Fruit fly (Drosophila melanogaster) whole organism, embryonic: ENCODE measurements around the gene CG2712.

Experiments
- Ada2b ChIP-seq: fragments of 200-800 bp; sonication (Bioruptor generic); IDR thresholded peaks from 2 replicates; pipeline ENCODE4 v1.3.6; 2022; ENCODE audit warnings: missing biosample characterization, missing genetic modification characterization
- Atf3 ChIP-seq: fragments of 200-800 bp; sonication (Bioruptor generic); optimal IDR thresholded peaks from 3 replicates; lab custom pipeline; 2016; ENCODE audit warnings: missing biosample characterization, missing genetic modification characterization
- B-H1 ChIP-seq: fragments of 200-800 bp; sonication (Bioruptor generic); IDR thresholded peaks from 3 replicates; pipeline ENCODE4 v1.3.6; 2022; ENCODE audit warnings: missing biosample characterization, missing genetic modification characterization
- Bdp1 ChIP-seq: fragments of 200-800 bp; sonication (Bioruptor generic); optimal IDR thresholded peaks from 3 replicates; lab custom pipeline; 2016; ENCODE audit warnings: missing biosample characterization, missing genetic modification characterization
- CG10147 ChIP-seq: fragments of 200-800 bp; sonication (Bioruptor generic); optimal IDR thresholded peaks from 2 replicates; lab custom pipeline; 2019; ENCODE audit warnings: missing biosample characterization, mild to moderate bottlenecking, missing genetic modification characterization, moderate library complexity
- CG1024 ChIP-seq: fragments of 200-800 bp; sonication (Bioruptor generic); IDR thresholded peaks from 2 replicates; pipeline ENCODE4 v1.3.6; 2022; ENCODE audit warnings: missing biosample characterization, missing genetic modification characterization
- CG1233 ChIP-seq: fragments of 200-800 bp; sonication (Bioruptor generic); optimal IDR thresholded peaks from 4 replicates; lab custom pipeline; 2018; ENCODE audit warnings: missing biosample characterization, mild to moderate bottlenecking, missing genetic modification characterization
- CG12744 ChIP-seq: fragments of 200-800 bp; sonication (Bioruptor generic); optimal IDR thresholded peaks from 2 replicates; lab custom pipeline; 2016; ENCODE audit warnings: missing biosample characterization, missing genetic modification characterization
- CG15073 ChIP-seq: fragments of 200-800 bp; sonication (Bioruptor generic); optimal IDR thresholded peaks from 2 replicates; lab custom pipeline; 2016; ENCODE audit warnings: missing biosample characterization, missing genetic modification characterization
- CG15269 ChIP-seq: fragments of 200-800 bp; sonication (Bioruptor generic); optimal IDR thresholded peaks from 2 replicates; lab custom pipeline; 2018; ENCODE audit warnings: missing biosample characterization, mild to moderate bottlenecking, missing genetic modification characterization, moderate library complexity
- CG2678 ChIP-seq: fragments of 200-800 bp; sonication (Bioruptor generic); optimal IDR thresholded peaks from 3 replicates; lab custom pipeline; 2019; ENCODE audit warnings: missing biosample characterization, mild to moderate bottlenecking, missing genetic modification characterization, moderate library complexity
- CG30020 ChIP-seq: fragments of 200-800 bp; optimal IDR thresholded peaks from 2 replicates; lab custom pipeline; 2019; ENCODE audit warnings: missing biosample characterization, mild to moderate bottlenecking, missing genetic modification characterization, moderate library complexity
- CG30431 ChIP-seq: fragments of 200-800 bp; sonication (Bioruptor generic); optimal IDR thresholded peaks from 2 replicates; lab custom pipeline; 2017; ENCODE audit warnings: missing biosample characterization, missing genetic modification characterization
- CG4404 ChIP-seq: fragments of 200-800 bp; sonication (Bioruptor generic); IDR thresholded peaks from 2 replicates; pipeline ENCODE4 v1.3.6; 2022; ENCODE audit warnings: missing biosample characterization, missing genetic modification characterization
- CG6654 ChIP-seq: fragments of 200-800 bp; sonication (Bioruptor generic); optimal IDR thresholded peaks from 2 replicates; lab custom pipeline; 2017; ENCODE audit warnings: missing biosample characterization, mild to moderate bottlenecking, missing genetic modification characterization
- CG7786 ChIP-seq: fragments of 200-800 bp; sonication (Bioruptor generic); optimal IDR thresholded peaks from 2 replicates; lab custom pipeline; 2016; ENCODE audit warnings: missing biosample characterization, missing genetic modification characterization
- CG7928 ChIP-seq: fragments of 200-800 bp; sonication (Bioruptor generic); optimal IDR thresholded peaks from 2 replicates; lab custom pipeline; 2017; ENCODE audit warnings: missing biosample characterization, mild to moderate bottlenecking, missing genetic modification characterization
- CG7987 ChIP-seq: fragments of 200-800 bp; sonication (Bioruptor generic); optimal IDR thresholded peaks from 2 replicates; lab custom pipeline; 2018; ENCODE audit warnings: missing biosample characterization, mild to moderate bottlenecking, missing genetic modification characterization, moderate library complexity
- CG9727 ChIP-seq: fragments of 200-800 bp; sonication (Bioruptor generic); optimal IDR thresholded peaks from 3 replicates; lab custom pipeline; 2017; ENCODE audit warnings: missing biosample characterization, mild to moderate bottlenecking, missing genetic modification characterization
- CG9932 ChIP-seq: fragments of 200-800 bp; sonication (Bioruptor generic); IDR thresholded peaks from 2 replicates; pipeline ENCODE4 v1.3.6; 2022; ENCODE audit warnings: missing biosample characterization, missing genetic modification characterization
- Dek ChIP-seq: fragments of 200-800 bp; sonication (Bioruptor generic); optimal IDR thresholded peaks from 3 replicates; lab custom pipeline; 2019; ENCODE audit warnings: missing biosample characterization, mild to moderate bottlenecking, missing genetic modification characterization, moderate library complexity
- Dip2 ChIP-seq: fragments of 200-800 bp; sonication (Bioruptor generic); IDR thresholded peaks from 2 replicates; pipeline ENCODE4 v1.3.6; 2022; ENCODE audit warnings: missing biosample characterization, missing genetic modification characterization
- Drgx ChIP-seq: fragments of 200-800 bp; sonication (Bioruptor generic); IDR thresholded peaks from 2 replicates; pipeline ENCODE4 v1.3.6; 2022; ENCODE audit warnings: missing biosample characterization, missing genetic modification characterization
- E2f2 ChIP-seq: fragments of 200-800 bp; sonication (Bioruptor generic); IDR thresholded peaks from 2 replicates; pipeline ENCODE4 v1.3.6; 2022; ENCODE audit warnings: missing biosample characterization, missing genetic modification characterization
- ERR ChIP-seq: fragments of 200-800 bp; sonication (Bioruptor generic); optimal IDR thresholded peaks from 2 replicates; lab custom pipeline; 2016; ENCODE audit warnings: missing biosample characterization, missing genetic modification characterization
- Ets65A ChIP-seq: fragments of 200-800 bp; sonication (Bioruptor generic); peaks from one replicate; lab custom pipeline; 2016; ENCODE audit warnings: missing biosample characterization, missing genetic modification characterization
- GATAe ChIP-seq: fragments of 200-800 bp; sonication (Bioruptor generic); conservative IDR thresholded peaks from 2 replicates; pipeline ENCODE4 v1.3.6; 2022; ENCODE audit warnings: missing biosample characterization, missing genetic modification characterization
- Hey ChIP-seq: fragments of 200-800 bp; sonication (Bioruptor generic); optimal IDR thresholded peaks from 3 replicates; lab custom pipeline; 2018; ENCODE audit warnings: missing biosample characterization, mild to moderate bottlenecking, missing genetic modification characterization
- Hr51 ChIP-seq, 2 experiments: fragments of 200-800 bp; sonication (Bioruptor generic); optimal IDR thresholded peaks; 2 replicates in 1 of 2; 3 replicates in 1 of 2; lab custom pipeline; 2016 to 2018; ENCODE audit warnings: missing biosample characterization in 2 of 2, missing genetic modification characterization in 2 of 2, mild to moderate bottlenecking in 1 of 2, moderate library complexity in 1 of 2
- Jarid2 ChIP-seq: fragments of 200-800 bp; sonication (Bioruptor generic); optimal IDR thresholded peaks from 3 replicates; lab custom pipeline; 2017; ENCODE audit warnings: mild to moderate bottlenecking, missing biosample characterization, missing genetic modification reagents, missing genetic modification characterization
- MBD-R2 ChIP-seq: fragments of 200-800 bp; sonication (Bioruptor generic); IDR thresholded peaks from 2 replicates; pipeline ENCODE4 v1.3.6; 2022; ENCODE audit warnings: missing biosample characterization, missing genetic modification characterization
- Ptx1 ChIP-seq: fragments of 200-800 bp; sonication (Bioruptor generic); IDR thresholded peaks from 2 replicates; pipeline ENCODE4 v1.3.6; 2022; ENCODE audit warnings: missing biosample characterization, missing genetic modification characterization
- Sry-δ ChIP-seq: fragments of 200-800 bp; sonication (Bioruptor generic); optimal IDR thresholded peaks from 2 replicates; lab custom pipeline; 2016; ENCODE audit warnings: missing biosample characterization, missing genetic modification characterization
- Vsx1 ChIP-seq: fragments of 200-800 bp; sonication (Bioruptor generic); optimal IDR thresholded peaks from 2 replicates; lab custom pipeline; 2017; ENCODE audit warnings: missing biosample characterization, mild to moderate bottlenecking, missing genetic modification characterization, missing genetic modification reagents
- ac ChIP-seq: fragments of 200-800 bp; sonication (Bioruptor generic); optimal IDR thresholded peaks from 3 replicates; lab custom pipeline; 2017; ENCODE audit warnings: missing biosample characterization, mild to moderate bottlenecking, missing genetic modification characterization
- bbx ChIP-seq: fragments of 200-800 bp; sonication (Bioruptor generic); IDR thresholded peaks from 2 replicates; pipeline ENCODE4 v1.3.6; 2022; ENCODE audit warnings: missing biosample characterization, missing genetic modification characterization; ENCODE audit not compliant: partially characterized antibody
- chn ChIP-seq: fragments of 200-800 bp; sonication (Bioruptor generic); optimal IDR thresholded peaks from 2 replicates; lab custom pipeline; 2016; ENCODE audit warnings: missing biosample characterization, missing genetic modification characterization
- croc ChIP-seq: fragments of 200-800 bp; sonication (Bioruptor generic); conservative IDR thresholded peaks from 3 replicates; pipeline ENCODE4 v1.3.6; 2022; ENCODE audit warnings: missing biosample characterization, missing genetic modification characterization
- cwo ChIP-seq: fragments of 200-800 bp; sonication (Bioruptor generic); optimal IDR thresholded peaks from 3 replicates; lab custom pipeline; 2017; ENCODE audit warnings: missing biosample characterization, missing genetic modification characterization, mild to moderate bottlenecking, moderate library complexity, missing genetic modification reagents
- dati ChIP-seq: fragments of 200-800 bp; sonication (Bioruptor generic); IDR thresholded peaks from 2 replicates; pipeline ENCODE4 v1.3.6; 2022; ENCODE audit warnings: missing biosample characterization, missing genetic modification characterization
- fd64A ChIP-seq: fragments of 200-800 bp; sonication (Bioruptor generic); optimal IDR thresholded peaks from 3 replicates; lab custom pipeline; 2018; ENCODE audit warnings: missing biosample characterization, mild to moderate bottlenecking, missing genetic modification characterization
- grn ChIP-seq: fragments of 200-800 bp; sonication (Bioruptor generic); optimal IDR thresholded peaks from 3 replicates; lab custom pipeline; 2017; ENCODE audit warnings: missing biosample characterization, missing genetic modification characterization
- ham ChIP-seq: fragments of 200-800 bp; sonication (Bioruptor generic); IDR thresholded peaks from 2 replicates; pipeline ENCODE4 v1.3.6; 2022; ENCODE audit warnings: missing biosample characterization, missing genetic modification characterization
- inv ChIP-seq: fragments of 200-800 bp; sonication (Bioruptor generic); IDR thresholded peaks from 2 replicates; pipeline ENCODE4 v1.3.6; 2022; ENCODE audit warnings: missing biosample characterization, missing genetic modification characterization; ENCODE audit not compliant: partially characterized antibody
- nerfin-1 ChIP-seq: fragments of 200-800 bp; sonication (Bioruptor generic); optimal IDR thresholded peaks from 3 replicates; lab custom pipeline; 2019; ENCODE audit warnings: missing biosample characterization, mild to moderate bottlenecking, missing genetic modification characterization, moderate library complexity
- onecut ChIP-seq: fragments of 200-800 bp; sonication (Bioruptor generic); IDR thresholded peaks from 2 replicates; pipeline ENCODE4 v1.3.6; 2022; ENCODE audit warnings: missing biosample characterization, missing genetic modification characterization
- pho ChIP-seq: fragments of 200-800 bp; sonication (Bioruptor generic); optimal IDR thresholded peaks from 2 replicates; lab custom pipeline; 2016; ENCODE audit warnings: missing biosample characterization, missing genetic modification characterization
- slou ChIP-seq: fragments of 200-800 bp; sonication (Bioruptor generic); optimal IDR thresholded peaks from 3 replicates; lab custom pipeline; 2016; ENCODE audit warnings: missing biosample characterization, missing genetic modification characterization
- sug ChIP-seq: fragments of 200-800 bp; optimal IDR thresholded peaks from 2 replicates; lab custom pipeline; 2019; ENCODE audit warnings: missing biosample characterization, mild to moderate bottlenecking, missing genetic modification characterization, moderate library complexity
- tin ChIP-seq: fragments of 200-800 bp; sonication (Bioruptor generic); optimal IDR thresholded peaks from 3 replicates; lab custom pipeline; 2016; ENCODE audit warnings: missing biosample characterization, missing genetic modification characterization
- vnd ChIP-seq: fragments of 200-800 bp; sonication (Bioruptor generic); IDR thresholded peaks from 3 replicates; pipeline ENCODE4 v1.3.6; 2022; ENCODE audit warnings: missing biosample characterization, missing genetic modification characterization; ENCODE audit not compliant: partially characterized antibody

CG2712 gene

dm6 chrX:2703693-2704092 lies 28.6 kb upstream of the CG2712 start, which contains the start of gene Ugalt (continued):
- TF ChIP-seq ERR (GFP tag; lab: Kevin White, UChicago) (peak; percentile 100), CG6654 (GFP tag; lab: Kevin White, UChicago) (peak; percentile 98), CG1233 (GFP tag; lab: Kevin White, UChicago) (peak; percentile 100), CG9727 (GFP tag; lab: Kevin White, UChicago) (peak; percentile 100), croc (peak; percentile 100), bbx (GFP tag; lab: Robert Waterston, UW) (peak; percentile 51), Vsx1 (GFP tag; lab: Kevin White, UChicago) (peak; percentile 99), cwo (GFP tag; lab: Kevin White, UChicago) (peak; percentile 100), MBD-R2 (GFP tag; lab: Robert Waterston, UW) (peak; percentile 100), CG10147 (peak; percentile 100), CG15269 (tag; lab: Kevin White, UChicago) (peak; percentile 100), CG9932 (GFP tag; lab: Robert Waterston, UW) (peak; percentile 100), Atf3 (GFP tag; lab: Kevin White, UChicago) (peak; percentile 100), inv (GFP tag; lab: Robert Waterston, UW) (peak; percentile 34; the same call in 1 of the 2 replicates), CG15073 (peak; percentile 96), CG30431 (GFP tag; lab: Kevin White, UChicago) (peak; percentile 100), nerfin-1 (tag; lab: Kevin White, UChicago) (peak; percentile 100), Dek (tag; lab: Kevin White, UChicago) (peak; percentile 100), Ets65A (peak; percentile 100), Ada2b (peak; percentile 100), grn (GFP tag; lab: Kevin White, UChicago) (peak; percentile 99), CG7987 (GFP tag; lab: Kevin White, UChicago) (peak; percentile 100), pho (GFP tag; lab: Kevin White, UChicago) (peak; percentile 100), ac (GFP tag; lab: Kevin White, UChicago) (peak; percentile 99), Bdp1 (GFP tag; lab: Kevin White, UChicago) (peak; percentile 98), CG2678 (peak; percentile 100), fd64A (GFP tag; lab: Kevin White, UChicago) (peak; percentile 100), B-H1 (GFP tag; lab: Robert Waterston, UW) (peak; percentile 100), Dip2 (GFP tag; lab: Robert Waterston, UW) (peak; percentile 88), slou (GFP tag; lab: Kevin White, UChicago) (peak; percentile 100), dati (peak; percentile 100), GATAe (GFP tag; lab: Robert Waterston, UW) (peak; percentile 100), Drgx (GFP tag; lab: Robert Waterston, UW) (peak; percentile 100), Sry-δ (GFP tag; lab: Kevin White, UChicago) (peak; percentile 94), E2f2 (peak; percentile 98), CG30020 (peak; percentile 94), vnd (GFP tag; lab: Robert Waterston, UW) (no peak), tin (GFP tag; lab: Kevin White, UChicago) (peak; percentile 100), ham (GFP tag; lab: Robert Waterston, UW) (peak; percentile 100), CG7928 (GFP tag; lab: Kevin White, UChicago) (peak; percentile 96), CG12744 (GFP tag; lab: Kevin White, UChicago) (peak; percentile 100), Hr51 (GFP tag; optimal IDR thresholded peaks at IDR 0.05; lab: Kevin White, UChicago) (peak; percentile 100), Hey (tag; lab: Kevin White, UChicago) (peak; percentile 100), Jarid2 (GFP tag; lab: Kevin White, UChicago) (peak; percentile 100), onecut (peak; percentile 100), chn (GFP tag; lab: Kevin White, UChicago) (peak; percentile 100), sug (tag; lab: Kevin White, UChicago) (peak; percentile 99), Ptx1 (GFP tag; lab: Robert Waterston, UW) (peak; percentile 100), CG4404 (GFP tag; lab: Robert Waterston, UW) (peak; percentile 100), CG7786 (GFP tag; lab: Kevin White, UChicago) (peak; percentile 100), CG1024 (peak; percentile 100)
